Fruit fly (Drosophila melanogaster) whole organism, wandering third instar larva: ENCODE data around the gene CG12541.

ENCODE experiments used
- Abd-B ChIP-seq: fragments of >200 bp; optimal IDR thresholded peaks from 2 replicates; lab custom pipeline; 2017; ENCODE audit warnings: missing biosample characterization, missing genetic modification characterization
- CG32264 ChIP-seq: fragments of 200-800 bp; sonication (Bioruptor generic); optimal IDR thresholded peaks from 2 replicates; lab custom pipeline; 2016; ENCODE audit warnings: missing biosample characterization, missing genetic modification characterization
- CG9705 ChIP-seq: fragments of 200-800 bp; sonication (Bioruptor generic); optimal IDR thresholded peaks from 2 replicates; lab custom pipeline; 2018; ENCODE audit warnings: missing biosample characterization, mild to moderate bottlenecking, missing genetic modification characterization
- CrebA ChIP-seq: fragments of 200-800 bp; sonication (Bioruptor generic); optimal IDR thresholded peaks from 2 replicates; lab custom pipeline; 2016; ENCODE audit warnings: missing biosample characterization, mild to moderate bottlenecking, missing genetic modification characterization, borderline replicate concordance
- Dif ChIP-seq: fragments of 200-275, 200-300 bp; sonication (Bioruptor generic); optimal IDR thresholded peaks from 2 replicates; lab custom pipeline; 2018; ENCODE audit warnings: missing biosample characterization, missing genetic modification characterization; ENCODE audit not compliant: partially characterized antibody
- GATAd ChIP-seq: sonication (Bioruptor generic); optimal IDR thresholded peaks from 2 replicates; lab custom pipeline; 2016; ENCODE audit warnings: missing biosample characterization, missing genetic modification characterization
- HLH106 ChIP-seq: fragments of 200-800 bp; optimal IDR thresholded peaks from 3 replicates; lab custom pipeline; 2019; ENCODE audit warnings: missing biosample characterization, mild to moderate bottlenecking, missing genetic modification characterization, moderate library complexity
- Hnf4 ChIP-seq: fragments of 200-800 bp; sonication (Bioruptor generic); optimal IDR thresholded peaks from 2 replicates; lab custom pipeline; 2016; ENCODE audit warnings: missing biosample characterization, mild to moderate bottlenecking, missing genetic modification characterization
- Hr78 ChIP-seq: fragments of >200 bp; optimal IDR thresholded peaks from 2 replicates; lab custom pipeline; 2017; ENCODE audit warnings: missing biosample characterization, missing genetic modification characterization
- Hr83 ChIP-seq: fragments of 200-300 bp; sonication (Bioruptor generic); optimal IDR thresholded peaks from 2 replicates; lab custom pipeline; 2016; ENCODE audit warnings: missing biosample characterization, mild to moderate bottlenecking, missing genetic modification characterization, moderate library complexity; ENCODE audit not compliant: poor library complexity, severe bottlenecking
- Mio ChIP-seq: sonication (Bioruptor generic); optimal IDR thresholded peaks from 2 replicates; lab custom pipeline; 2016; ENCODE audit warnings: missing biosample characterization, missing genetic modification characterization
- N ChIP-seq: fragments of >200 bp; optimal IDR thresholded peaks from 2 replicates; lab custom pipeline; 2018; ENCODE audit warnings: missing biosample characterization, missing external identifiers, missing genetic modification characterization
- OdsH ChIP-seq: fragments of 200-800 bp; sonication (Bioruptor generic); optimal IDR thresholded peaks from 2 replicates; lab custom pipeline; 2016; ENCODE audit warnings: missing biosample characterization, mild to moderate bottlenecking, missing genetic modification characterization
- Sp1 ChIP-seq: fragments of 200-800 bp; sonication (Bioruptor generic); optimal IDR thresholded peaks from 3 replicates; lab custom pipeline; 2019; ENCODE audit warnings: missing biosample characterization, mild to moderate bottlenecking, missing genetic modification characterization, moderate library complexity
- Vsx2 ChIP-seq: fragments of 200-300, 225-300 bp; sonication (Bioruptor generic); optimal IDR thresholded peaks from 2 replicates; lab custom pipeline; 2018; ENCODE audit warnings: missing biosample characterization, missing genetic modification characterization; ENCODE audit not compliant: partially characterized antibody
- br ChIP-seq: fragments of 200-800 bp; sonication (Bioruptor generic); optimal IDR thresholded peaks from 2 replicates; lab custom pipeline; 2016; ENCODE audit warnings: missing biosample characterization, missing genetic modification characterization
- brk ChIP-seq: fragments of 200-800 bp; sonication (Bioruptor generic); optimal IDR thresholded peaks from 2 replicates; lab custom pipeline; 2016; ENCODE audit warnings: missing biosample characterization, mild to moderate bottlenecking, missing genetic modification characterization
- dl ChIP-seq, 2 experiments: fragments of 175-275, 200-275 bp in 1 of 2; fragments of 200-275 bp in 1 of 2; sonication (Bioruptor generic); optimal IDR thresholded peaks; lab custom pipeline; 2018; ENCODE audit warnings: mild to moderate bottlenecking in 2 of 2, missing biosample characterization in 2 of 2, missing genetic modification characterization in 2 of 2, moderate library complexity in 2 of 2; ENCODE audit not compliant: partially characterized antibody in 2 of 2, insufficient read depth in 1 of 2
- dmrt93B ChIP-seq: fragments of 200-800 bp; sonication (Bioruptor generic); optimal IDR thresholded peaks from 2 replicates; lab custom pipeline; 2018; ENCODE audit warnings: missing biosample characterization, mild to moderate bottlenecking, missing genetic modification characterization
- ey ChIP-seq: fragments of 200-800 bp; sonication (Bioruptor generic); optimal IDR thresholded peaks from 2 replicates; lab custom pipeline; 2016; ENCODE audit warnings: missing biosample characterization, missing genetic modification characterization
- foxo ChIP-seq, 2 experiments: fragments of 200-800 bp; sonication (Bioruptor generic); optimal IDR thresholded peaks; 2 replicates in 1 of 2; 3 replicates in 1 of 2; lab custom pipeline; 2016 to 2017; ENCODE audit warnings: missing biosample characterization in 2 of 2, missing genetic modification characterization in 2 of 2
- fru ChIP-seq: fragments of 200-800 bp; sonication (Bioruptor generic); optimal IDR thresholded peaks from 3 replicates; lab custom pipeline; 2016; ENCODE audit warnings: missing biosample characterization, mild to moderate bottlenecking, missing genetic modification characterization
- h ChIP-seq: fragments of 200-800 bp; sonication (Bioruptor generic); optimal IDR thresholded peaks from 3 replicates; lab custom pipeline; 2016; ENCODE audit warnings: missing biosample characterization, mild to moderate bottlenecking, missing genetic modification characterization
- jim ChIP-seq: fragments of 175-275, 200-325 bp; sonication (Bioruptor generic); optimal IDR thresholded peaks from 2 replicates; lab custom pipeline; 2016; ENCODE audit warnings: missing biosample characterization, mild to moderate bottlenecking, missing genetic modification characterization
- lola ChIP-seq: fragments of >200 bp; optimal IDR thresholded peaks from 2 replicates; lab custom pipeline; 2017; ENCODE audit warnings: missing biosample characterization, missing genetic modification characterization
- pan ChIP-seq: fragments of >200 bp; optimal IDR thresholded peaks from 2 replicates; lab custom pipeline; 2017
- psq ChIP-seq: fragments of 200-800 bp; sonication (Bioruptor generic); optimal IDR thresholded peaks from 3 replicates; lab custom pipeline; 2017; ENCODE audit warnings: missing biosample characterization, mild to moderate bottlenecking, missing genetic modification characterization, moderate library complexity
- rgr ChIP-seq: fragments of 200-800 bp; sonication (Bioruptor generic); optimal IDR thresholded peaks from 3 replicates; lab custom pipeline; 2016; ENCODE audit warnings: missing biosample characterization, mild to moderate bottlenecking, missing genetic modification characterization
- sage ChIP-seq: fragments of 200-800 bp; sonication (Bioruptor generic); optimal IDR thresholded peaks from 2 replicates; lab custom pipeline; 2016; ENCODE audit warnings: missing biosample characterization, mild to moderate bottlenecking, missing genetic modification characterization
- sv ChIP-seq: fragments of 200-800 bp; sonication (Bioruptor generic); optimal IDR thresholded peaks from 3 replicates; lab custom pipeline; 2016; ENCODE audit warnings: missing biosample characterization, missing genetic modification characterization
- tai ChIP-seq: sonication (Bioruptor generic); optimal IDR thresholded peaks from 2 replicates; lab custom pipeline; 2016; ENCODE audit warnings: missing biosample characterization, missing genetic modification characterization
- usp ChIP-seq: fragments of >200 bp; optimal IDR thresholded peaks from 2 replicates; lab custom pipeline; 2017; ENCODE audit warnings: missing biosample characterization, missing genetic modification characterization
- woc ChIP-seq: sonication (Bioruptor generic); optimal IDR thresholded peaks from 2 replicates; lab custom pipeline; 2016; ENCODE audit warnings: missing biosample characterization, mild to moderate bottlenecking, missing genetic modification characterization

The CG12541 gene

dm6 chrX:7005444-7005843 is 60.4 kb downstream of the CG12541 start:
- TF ChIP-seq h (GFP tag; lab: Kevin White, UChicago) (no peak), dl (GFP tag; optimal IDR thresholded peaks at IDR 0.05; lab: Kevin White, UChicago; ENCODE audit: insufficient read depth in 1 of 2, partially characterized antibody in 2 of 2) (no peak), foxo (GFP tag; optimal IDR thresholded peaks at IDR 0.05; lab: Kevin White, UChicago) (no peak)

- TF ChIP-seq N (GFP tag; lab: Kevin White, UChicago) (no peak), Hnf4 (GFP tag; lab: Kevin White, UChicago) (no peak), CG9705 (no peak), sv (peak; percentile 56), fru (no peak), Abd-B (GFP tag; lab: Kevin White, UChicago) (no peak), dmrt93B (GFP tag; lab: Kevin White, UChicago) (no peak), brk (GFP tag; lab: Kevin White, UChicago) (no peak), psq (GFP tag; lab: Kevin White, UChicago) (no peak), rgr (GFP tag; lab: Kevin White, UChicago) (peak; percentile 5), tai (no peak), jim (GFP tag; lab: Kevin White, UChicago) (no peak)
- TF ChIP-seq, all 38 proteins: peak for 2
Observed at dm6 chrX:7004101-7004700, 61.7 kb downstream of the CG12541 start.

- TF ChIP-seq sage (GFP tag; lab: Kevin White, UChicago) (peak; percentile 57), Sp1 (GFP tag; lab: Kevin White, UChicago) (peak; percentile 50), brk (GFP tag; lab: Kevin White, UChicago) (peak; percentile 48), rgr (GFP tag; lab: Kevin White, UChicago) (peak; percentile 72), pan (lab: Kevin White, UChicago) (no peak), psq (GFP tag; lab: Kevin White, UChicago) (peak; percentile 54), OdsH (GFP tag; lab: Kevin White, UChicago) (peak; percentile 64), sv (no peak), Mio (GFP tag; lab: Kevin White, UChicago) (no peak), h (GFP tag; lab: Kevin White, UChicago) (peak; percentile 76), HLH106 (tag; lab: Kevin White, UChicago) (peak; percentile 65), GATAd (no peak), ey (GFP tag; lab: Kevin White, UChicago) (peak; percentile 38), lola (no peak), woc (GFP tag; lab: Kevin White, UChicago) (peak; percentile 57), Hnf4 (GFP tag; lab: Kevin White, UChicago) (peak; percentile 46), Vsx2 (GFP tag; lab: Kevin White, UChicago) (no peak), usp (no peak), jim (GFP tag; lab: Kevin White, UChicago) (no peak), dmrt93B (GFP tag; lab: Kevin White, UChicago) (peak; percentile 32), Hr83 (GFP tag; lab: Kevin White, UChicago) (no peak), br (peak; percentile 64), CG32264 (GFP tag; lab: Kevin White, UChicago) (no peak), foxo (GFP tag; optimal IDR thresholded peaks at IDR 0.05; lab: Kevin White, UChicago) (peak in 1 of 2 experiments; percentile 53), Dif (GFP tag; lab: Kevin White, UChicago) (no peak), tai (no peak), CG9705 (no peak), fru (peak; percentile 50)
Observed at dm6 chrX:7001135-7001769, 64.6 kb downstream of the CG12541 start.

- TF ChIP-seq Vsx2 (GFP tag; lab: Kevin White, UChicago) = peak; percentile 63
- TF ChIP-seq woc (GFP tag; lab: Kevin White, UChicago) = peak; percentile 86
- TF ChIP-seq CrebA (GFP tag; lab: Kevin White, UChicago) = no peak
- no peak for TF ChIP-seq sv
- TF ChIP-seq psq (GFP tag; lab: Kevin White, UChicago) = peak; percentile 55
- TF ChIP-seq ey (GFP tag; lab: Kevin White, UChicago) = no peak
- no peak for TF ChIP-seq Hr78 (GFP tag; lab: Kevin White, UChicago)
- peak; percentile 29 for TF ChIP-seq Sp1 (GFP tag; lab: Kevin White, UChicago)
- TF ChIP-seq usp = no peak
- TF ChIP-seq br = no peak
- TF ChIP-seq Dif (GFP tag; lab: Kevin White, UChicago) = peak; percentile 51
- peak; percentile 57 for TF ChIP-seq fru
- no peak for TF ChIP-seq CG32264 (GFP tag; lab: Kevin White, UChicago)
- peak; percentile 19 to 20 for TF ChIP-seq dl (GFP tag; optimal IDR thresholded peaks at IDR 0.05; lab: Kevin White, UChicago; ENCODE audit: insufficient read depth in 1 of 2, partially characterized antibody in 2 of 2)
- TF ChIP-seq tai = peak; percentile 25
- TF ChIP-seq lola = no peak
Observed at dm6 chrX:7000444-7001134, 65.3 kb downstream of the CG12541 start.
